Fruit fly (Drosophila melanogaster) whole organism, embryonic: ENCODE data around the gene CG6168.

Experiments used
- ATbp ChIP-seq: fragments of 200-800 bp; sonication (Bioruptor generic); optimal IDR thresholded peaks from 2 replicates; lab custom pipeline; 2017; ENCODE audit warnings: missing biosample characterization, mild to moderate bottlenecking, missing genetic modification characterization, missing genetic modification reagents
- Ada2b ChIP-seq: fragments of 200-800 bp; sonication (Bioruptor generic); IDR thresholded peaks from 2 replicates; pipeline ENCODE4 v1.3.6; 2022; ENCODE audit warnings: missing biosample characterization, missing genetic modification characterization
- CG10462 ChIP-seq: fragments of 200-800 bp; sonication (Bioruptor generic); optimal IDR thresholded peaks from 2 replicates; lab custom pipeline; 2016; ENCODE audit warnings: missing biosample characterization, missing genetic modification characterization
- CG10959 ChIP-seq: fragments of 200-800 bp; sonication (Bioruptor generic); IDR thresholded peaks from 2 replicates; pipeline ENCODE4 v1.3.6; 2022; ENCODE audit warnings: missing biosample characterization, missing genetic modification characterization
- CG11456 ChIP-seq: fragments of 200-800 bp; sonication (Bioruptor generic); IDR thresholded peaks from 3 replicates; pipeline ENCODE4 v1.3.6; 2022; ENCODE audit warnings: missing biosample characterization, missing genetic modification characterization
- CG1233 ChIP-seq: fragments of 200-800 bp; sonication (Bioruptor generic); optimal IDR thresholded peaks from 4 replicates; lab custom pipeline; 2018; ENCODE audit warnings: missing biosample characterization, mild to moderate bottlenecking, missing genetic modification characterization
- CG13775 ChIP-seq: fragments of 200-800 bp; sonication (Bioruptor generic); optimal IDR thresholded peaks from 3 replicates; lab custom pipeline; 2017; ENCODE audit warnings: missing biosample characterization, mild to moderate bottlenecking, missing genetic modification characterization
- CG17612 ChIP-seq: fragments of 200-800 bp; sonication (Bioruptor generic); IDR thresholded peaks from 2 replicates; pipeline ENCODE4 v1.3.6; 2022; ENCODE audit warnings: missing biosample characterization, missing genetic modification characterization
- CG3065 ChIP-seq: fragments of 200-800 bp; sonication (Bioruptor generic); optimal IDR thresholded peaks from 2 replicates; lab custom pipeline; 2016; ENCODE audit warnings: missing biosample characterization, missing genetic modification characterization
- CG32532 ChIP-seq: fragments of 200-800 bp; sonication (Bioruptor generic); IDR thresholded peaks from 2 replicates; pipeline ENCODE4 v1.3.6; 2022; ENCODE audit warnings: missing biosample characterization, missing genetic modification characterization
- CG33557 ChIP-seq: fragments of 200-800 bp; sonication (Bioruptor generic); optimal IDR thresholded peaks from 2 replicates; lab custom pipeline; 2019; ENCODE audit warnings: missing biosample characterization, mild to moderate bottlenecking, missing genetic modification characterization, moderate library complexity
- CG3407 ChIP-seq: fragments of 200-800 bp; sonication (Bioruptor generic); optimal IDR thresholded peaks from 2 replicates; lab custom pipeline; 2018; ENCODE audit warnings: missing biosample characterization, mild to moderate bottlenecking, missing genetic modification characterization
- CG3995 ChIP-seq: fragments of 200-800 bp; sonication (Bioruptor generic); optimal IDR thresholded peaks from 3 replicates; lab custom pipeline; 2016; ENCODE audit warnings: missing biosample characterization, missing genetic modification characterization
- CG4820 ChIP-seq: fragments of 200-800 bp; sonication (Bioruptor generic); optimal IDR thresholded peaks from 3 replicates; lab custom pipeline; 2016; ENCODE audit warnings: missing biosample characterization, missing genetic modification characterization
- CG6689 ChIP-seq: fragments of 200-800 bp; sonication (Bioruptor generic); IDR thresholded peaks from 2 replicates; pipeline ENCODE4 v1.3.6; 2022; ENCODE audit warnings: missing biosample characterization, missing genetic modification characterization
- CG7839 ChIP-seq: fragments of 200-800 bp; sonication (Bioruptor generic); optimal IDR thresholded peaks from 3 replicates; lab custom pipeline; 2018; ENCODE audit warnings: missing biosample characterization, mild to moderate bottlenecking, missing genetic modification characterization, moderate library complexity
- CG8290 ChIP-seq, 3 experiments: fragments of 200-800 bp; sonication (Bioruptor generic); optimal IDR thresholded peaks; 2 replicates each; lab custom pipeline; 2016 to 2019; ENCODE audit warnings: missing biosample characterization in 3 of 3, missing genetic modification characterization in 3 of 3, mild to moderate bottlenecking in 2 of 3, moderate library complexity in 1 of 3
- CG8924 ChIP-seq: fragments of 200-800 bp; optimal IDR thresholded peaks from 3 replicates; lab custom pipeline; 2019; ENCODE audit warnings: missing biosample characterization, mild to moderate bottlenecking, missing genetic modification characterization, moderate library complexity
- CG9437 ChIP-seq: fragments of 200-800 bp; sonication (Bioruptor generic); optimal IDR thresholded peaks from 2 replicates; lab custom pipeline; 2018; ENCODE audit warnings: missing biosample characterization, mild to moderate bottlenecking, missing genetic modification characterization
- CG9797 ChIP-seq: fragments of 200-800 bp; sonication (Bioruptor generic); optimal IDR thresholded peaks from 3 replicates; lab custom pipeline; 2018; ENCODE audit warnings: missing biosample characterization, mild to moderate bottlenecking, missing genetic modification characterization
- CrebB ChIP-seq: fragments of 200-800 bp; sonication (Bioruptor generic); optimal IDR thresholded peaks from 3 replicates; lab custom pipeline; 2018; ENCODE audit warnings: missing biosample characterization, mild to moderate bottlenecking, missing genetic modification characterization
- Fer3 ChIP-seq: fragments of 200-800 bp; sonication (Bioruptor generic); optimal IDR thresholded peaks from 2 replicates; lab custom pipeline; 2018; ENCODE audit warnings: missing biosample characterization, mild to moderate bottlenecking, missing genetic modification characterization, moderate library complexity
- HLH3B ChIP-seq: fragments of 200-800 bp; sonication (Bioruptor generic); IDR thresholded peaks from 2 replicates; pipeline ENCODE4 v1.3.6; 2022; ENCODE audit warnings: missing biosample characterization, missing genetic modification characterization
- Hmr ChIP-seq: fragments of 200-800 bp; sonication (Bioruptor generic); optimal IDR thresholded peaks from 3 replicates; lab custom pipeline; 2017; ENCODE audit warnings: mild to moderate bottlenecking, missing biosample characterization, missing genetic modification reagents, missing genetic modification characterization
- Nf-YA ChIP-seq: fragments of 200-800 bp; sonication (Bioruptor generic); IDR thresholded peaks from 2 replicates; pipeline ENCODE4 v1.3.6; 2022; ENCODE audit warnings: missing biosample characterization, missing genetic modification characterization
- Oli ChIP-seq: fragments of 200-800 bp; sonication (Bioruptor generic); optimal IDR thresholded peaks from 2 replicates; lab custom pipeline; 2018; ENCODE audit warnings: missing biosample characterization, mild to moderate bottlenecking, missing genetic modification characterization, moderate library complexity
- PHDP ChIP-seq: fragments of 200-800 bp; sonication (Bioruptor generic); optimal IDR thresholded peaks from 3 replicates; lab custom pipeline; 2018; ENCODE audit warnings: missing biosample characterization, mild to moderate bottlenecking, missing genetic modification characterization, moderate library complexity
- Poxn ChIP-seq: fragments of 200-800 bp; sonication (Bioruptor generic); IDR thresholded peaks from 2 replicates; pipeline ENCODE4 v1.3.6; 2022; ENCODE audit warnings: missing biosample characterization, missing genetic modification characterization
- Tbp ChIP-seq: fragments of >200 bp; optimal IDR thresholded peaks from 2 replicates; lab custom pipeline; 2018; ENCODE audit warnings: missing biosample characterization, missing genetic modification characterization
- Xbp1 ChIP-seq: fragments of 200-800 bp; sonication (Bioruptor generic); optimal IDR thresholded peaks from 3 replicates; lab custom pipeline; 2016; ENCODE audit warnings: missing biosample characterization, mild to moderate bottlenecking, missing genetic modification characterization
- cas ChIP-seq: fragments of 200-800 bp; sonication (Bioruptor generic); IDR thresholded peaks from 2 replicates; pipeline ENCODE4 v1.3.6; 2022; ENCODE audit warnings: missing biosample characterization, missing genetic modification characterization
- caup ChIP-seq: fragments of 200-800 bp; sonication (Bioruptor generic); optimal IDR thresholded peaks from 3 replicates; lab custom pipeline; 2017; ENCODE audit warnings: missing biosample characterization, mild to moderate bottlenecking, missing genetic modification characterization, moderate library complexity; ENCODE audit not compliant: severe bottlenecking
- cg ChIP-seq: fragments of 200-800 bp; sonication (Bioruptor generic); optimal IDR thresholded peaks from 3 replicates; lab custom pipeline; 2019; ENCODE audit warnings: missing biosample characterization, mild to moderate bottlenecking, missing genetic modification characterization, moderate library complexity
- chinmo ChIP-seq: fragments of 200-800 bp; sonication (Bioruptor generic); IDR thresholded peaks from 4 replicates; pipeline ENCODE4 v1.3.6; 2022; ENCODE audit warnings: missing biosample characterization, missing genetic modification characterization; ENCODE audit not compliant: partially characterized antibody
- disco-r ChIP-seq: fragments of 200-800 bp; sonication (Bioruptor generic); optimal IDR thresholded peaks from 2 replicates; lab custom pipeline; 2016; ENCODE audit warnings: missing biosample characterization, missing genetic modification characterization
- fd96Cb ChIP-seq: fragments of 200-800 bp; sonication (Bioruptor generic); optimal IDR thresholded peaks from 2 replicates; lab custom pipeline; 2018; ENCODE audit warnings: missing biosample characterization, mild to moderate bottlenecking, missing genetic modification characterization, moderate library complexity
- kay ChIP-seq: fragments of 200-800 bp; sonication (Bioruptor generic); optimal IDR thresholded peaks from 2 replicates; lab custom pipeline; 2016; ENCODE audit warnings: missing biosample characterization, missing genetic modification characterization
- lmd ChIP-seq: fragments of 200-800 bp; sonication (Bioruptor generic); IDR thresholded peaks from 2 replicates; pipeline ENCODE4 v1.3.6; 2022; ENCODE audit warnings: missing biosample characterization, missing genetic modification characterization
- lola ChIP-seq, 3 experiments: fragments of >200 bp in 2 of 3; fragments of 200-800 bp in 1 of 3; sonication (Bioruptor generic) in 1 of 3; optimal IDR thresholded peaks; 2 replicates each; lab custom pipeline; 2017 to 2019; ENCODE audit warnings: missing biosample characterization in 3 of 3, missing genetic modification characterization in 3 of 3, mild to moderate bottlenecking in 1 of 3, moderate library complexity in 1 of 3
- onecut ChIP-seq: fragments of 200-800 bp; sonication (Bioruptor generic); IDR thresholded peaks from 2 replicates; pipeline ENCODE4 v1.3.6; 2022; ENCODE audit warnings: missing biosample characterization, missing genetic modification characterization
- prd ChIP-seq, 3 experiments: fragments of >200 bp in 2 of 3; fragments of 200-800 bp in 1 of 3; sonication (Bioruptor generic) in 1 of 3; optimal IDR thresholded peaks in 2 of 3; IDR thresholded peaks in 1 of 3; 2 replicates in 2 of 3; 3 replicates in 1 of 3; pipeline versions ENCODE4 v1.3.6 to Lab custom; 2017 to 2022; ENCODE audit warnings: missing biosample characterization in 1 of 3, missing genetic modification characterization in 1 of 3
- ranshi ChIP-seq: fragments of 200-800 bp; sonication (Bioruptor generic); IDR thresholded peaks from 2 replicates; pipeline ENCODE4 v1.3.6; 2022; ENCODE audit warnings: missing biosample characterization, missing genetic modification characterization
- sc ChIP-seq, 3 experiments: fragments of >200 bp in 2 of 3; fragments of 200-800 bp in 1 of 3; sonication (Bioruptor generic) in 1 of 3; optimal IDR thresholded peaks; 2 replicates in 2 of 3; 3 replicates in 1 of 3; lab custom pipeline; 2017; ENCODE audit warnings: mild to moderate bottlenecking in 1 of 3, missing biosample characterization in 1 of 3, missing genetic modification characterization in 1 of 3, missing genetic modification reagents in 1 of 3
- stc ChIP-seq: fragments of 200-800 bp; sonication (Bioruptor generic); IDR thresholded peaks from 2 replicates; pipeline ENCODE4 v1.3.6; 2022; ENCODE audit warnings: missing biosample characterization, missing genetic modification characterization
- sug ChIP-seq: fragments of 200-800 bp; optimal IDR thresholded peaks from 2 replicates; lab custom pipeline; 2019; ENCODE audit warnings: missing biosample characterization, mild to moderate bottlenecking, missing genetic modification characterization, moderate library complexity
- vvl ChIP-seq: fragments of 200-800 bp; sonication (Bioruptor generic); IDR thresholded peaks from 2 replicates; pipeline ENCODE4 v1.3.6; 2022; ENCODE audit warnings: missing biosample characterization, missing genetic modification characterization

The CG6168 gene

dm6 chr3L:11303414-11304205, 17.9 kb downstream of the CG6168 start (continued):
- TF ChIP-seq CG7839 (peak; percentile 61), sug (tag; lab: Kevin White, UChicago) (no peak), CG4820 (GFP tag; lab: Kevin White, UChicago) (peak; percentile 63), CG17612 (GFP tag; lab: Robert Waterston, UW) (no peak), CG13775 (GFP tag; lab: Kevin White, UChicago) (peak; percentile 50), caup (GFP tag; lab: Kevin White, UChicago) (peak; percentile 37), Hmr (GFP tag; lab: Kevin White, UChicago) (peak; percentile 36), CG9797 (GFP tag; lab: Kevin White, UChicago) (no peak), Nf-YA (GFP tag; lab: Robert Waterston, UW) (0 out of 2 replicates have a peak, but pooled peaks have one; percentile 13), stc (GFP tag; lab: Robert Waterston, UW) (0 out of 2 replicates have a peak, but pooled peaks have one; percentile 26), CG10959 (0 out of 2 replicates have a peak, but pooled peaks have one; percentile 24), kay (peak; percentile 17), onecut (no peak; the same call in 1 of the 2 replicates), CG1233 (GFP tag; lab: Kevin White, UChicago) (peak; percentile 18), disco-r (peak; percentile 9), CG10462 (GFP tag; lab: Kevin White, UChicago) (no peak), Poxn (GFP tag; lab: Robert Waterston, UW) (0 out of 2 replicates have a peak, but pooled peaks have one; percentile 9), chinmo (0 out of 4 replicates have a peak, but pooled peaks have one; percentile 69), Oli (tag; lab: Kevin White, UChicago) (peak; percentile 63), CG11456 (GFP tag; lab: Robert Waterston, UW) (peak; percentile 1; the same call in 1 of the 3 replicates), sc (optimal IDR thresholded peaks at IDR 0.05; lab: Kevin White, UChicago) (no peak), sc (GFP tag; optimal IDR thresholded peaks at IDR 0.05; lab: Kevin White, UChicago) (no peak), ranshi (GFP tag; lab: Robert Waterston, UW) (peak; percentile 52; the same call in 1 of the 2 replicates), cas (GFP tag; lab: Robert Waterston, UW) (no peak), Xbp1 (GFP tag; lab: Kevin White, UChicago) (peak; percentile 61), CG6689 (peak; percentile 51), CG8924 (peak; percentile 33), fd96Cb (tag; lab: Kevin White, UChicago) (peak; percentile 53), prd (optimal IDR thresholded peaks at IDR 0.05; lab: Kevin White, UChicago) (no peak), prd (GFP tag; IDR thresholded peaks at IDR 0.05; lab: Robert Waterston, UW) (peak; percentile 68), CrebB (tag; lab: Kevin White, UChicago) (no peak), PHDP (tag; lab: Kevin White, UChicago) (peak; percentile 56), CG32532 (GFP tag; lab: Robert Waterston, UW) (peak; percentile 37; the same call in 1 of the 2 replicates), lmd (peak; percentile 52; the same call in 1 of the 2 replicates), CG33557 (GFP tag; lab: Kevin White, UChicago) (peak; percentile 6), ATbp (GFP tag; lab: Kevin White, UChicago) (peak; percentile 30), Tbp (GFP tag; lab: Kevin White, UChicago) (no peak), CG3995 (GFP tag; lab: Kevin White, UChicago) (no peak), HLH3B (GFP tag; lab: Robert Waterston, UW) (no peak), Ada2b (GFP tag; lab: Robert Waterston, UW) (peak; percentile 49), lola (GFP tag; optimal IDR thresholded peaks at IDR 0.05; lab: Kevin White, UChicago) (peak in 1 of 3 experiments; percentile 55), Fer3 (tag; lab: Kevin White, UChicago) (peak; percentile 1), CG8290 (GFP tag; optimal IDR thresholded peaks at IDR 0.05; lab: Kevin White, UChicago) (no peak), CG8290 (tag; optimal IDR thresholded peaks at IDR 0.05; lab: Kevin White, UChicago) (no peak), CG3065 (GFP tag; lab: Kevin White, UChicago) (no peak), vvl (GFP tag; lab: Robert Waterston, UW) (peak; percentile 55), cg (no peak), CG3407 (GFP tag; lab: Kevin White, UChicago) (peak; percentile 26), CG9437 (no peak)
